Worm (Caenorhabditis elegans): ENCODE data around the gene fubl-1.

DNA sequence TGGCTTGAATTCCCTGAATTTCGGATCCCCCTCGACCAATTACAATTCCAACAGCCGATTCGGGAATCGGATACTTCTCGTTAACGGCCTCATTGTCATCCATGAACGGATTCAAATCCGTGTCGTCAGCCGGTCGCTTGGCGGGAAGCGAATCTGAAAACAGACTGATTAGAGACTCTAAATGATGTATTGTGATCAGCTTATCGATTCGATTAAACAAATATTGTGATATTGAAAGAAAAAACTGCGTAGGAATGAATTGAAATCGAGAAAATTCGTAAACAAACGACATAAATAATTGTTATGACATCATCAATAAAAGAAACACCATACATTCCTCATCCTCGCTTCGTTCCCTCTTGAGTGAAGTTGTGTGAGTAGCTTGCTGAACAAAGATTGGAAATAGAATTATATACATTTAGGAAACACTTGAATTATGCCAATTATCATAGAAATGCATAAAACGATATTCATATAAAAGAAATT lies 664 bp downstream of the fubl-1 start:
- TF ChIP-seq unc-130 (tag; optimal IDR thresholded peaks at IDR 0.05) (no peak), fkh-10 (GFP tag; optimal IDR thresholded peaks at IDR 0.05) (no peak), nhr-28 (tag; optimal IDR thresholded peaks at IDR 0.05) (no peak), xbp-1 (tag; optimal IDR thresholded peaks at IDR 0.05) (no peak)
